Fruit fly (Drosophila melanogaster) whole organism, adult: ENCODE measurements around the gene yellow-k.

Source experiments
- CG11617 ChIP-seq: fragments of 200-800 bp; sonication (Bioruptor generic); optimal IDR thresholded peaks from 2 replicates; lab custom pipeline; 2017; ENCODE audit warnings: mild to moderate bottlenecking, missing biosample characterization, missing genetic modification reagents, missing genetic modification characterization
- CG12768 ChIP-seq: fragments of 200-800 bp; sonication (Bioruptor generic); optimal IDR thresholded peaks from 2 replicates; lab custom pipeline; 2017; ENCODE audit warnings: missing biosample characterization, missing genetic modification characterization, mild to moderate bottlenecking, moderate library complexity, missing genetic modification reagents
- CG5204 ChIP-seq: fragments of 200-800 bp; sonication (Bioruptor generic); optimal IDR thresholded peaks from 2 replicates; lab custom pipeline; 2016; ENCODE audit warnings: missing biosample characterization, missing genetic modification characterization
- Clk ChIP-seq: fragments of 200-800 bp; sonication (Bioruptor generic); optimal IDR thresholded peaks from 2 replicates; lab custom pipeline; 2017; ENCODE audit warnings: missing biosample characterization, missing genetic modification characterization
- Hr96 ChIP-seq: fragments of 200-800 bp; sonication (Bioruptor generic); optimal IDR thresholded peaks from 2 replicates; lab custom pipeline; 2016; ENCODE audit warnings: missing biosample characterization, missing genetic modification characterization
- Mnt ChIP-seq: fragments of 200-800 bp; sonication (Bioruptor generic); optimal IDR thresholded peaks from 2 replicates; lab custom pipeline; 2016; ENCODE audit warnings: missing biosample characterization, mild to moderate bottlenecking, missing genetic modification characterization
- bab1 ChIP-seq: fragments of 200-800 bp; sonication (Bioruptor generic); optimal IDR thresholded peaks from 3 replicates; lab custom pipeline; 2019; ENCODE audit warnings: missing biosample characterization, mild to moderate bottlenecking, missing genetic modification characterization, moderate library complexity
- kay ChIP-seq: fragments of 200-800 bp; sonication (Bioruptor generic); peaks from one replicate; lab custom pipeline; 2016; ENCODE audit warnings: missing biosample characterization, missing genetic modification characterization, borderline replicate concordance

dm6 chr3L:15474010-15474409, 46.4 kb upstream of the yellow-k start, which contains the start of gene cocoon:
- TF ChIP-seq Mnt (GFP tag; lab: Kevin White, UChicago) (no peak), CG11617 (GFP tag; lab: Kevin White, UChicago) (no peak), CG5204 (GFP tag; lab: Kevin White, UChicago) (no peak), Hr96 (no peak), Clk (GFP tag; lab: Kevin White, UChicago) (no peak), kay (GFP tag; lab: Kevin White, UChicago) (no peak), bab1 (GFP tag; lab: Kevin White, UChicago) (no peak), CG12768 (GFP tag; lab: Kevin White, UChicago) (no peak)
